Fruit fly (Drosophila melanogaster) whole organism, wandering third instar larva: Measurements from ENCODE around the gene CG34178.

Experiments used
- pan ChIP-seq: fragments of >200 bp; optimal IDR thresholded peaks from 2 replicates; lab custom pipeline; 2017
- tai ChIP-seq: sonication (Bioruptor generic); optimal IDR thresholded peaks from 2 replicates; lab custom pipeline; 2016; ENCODE audit warnings: missing biosample characterization, missing genetic modification characterization

DNA sequence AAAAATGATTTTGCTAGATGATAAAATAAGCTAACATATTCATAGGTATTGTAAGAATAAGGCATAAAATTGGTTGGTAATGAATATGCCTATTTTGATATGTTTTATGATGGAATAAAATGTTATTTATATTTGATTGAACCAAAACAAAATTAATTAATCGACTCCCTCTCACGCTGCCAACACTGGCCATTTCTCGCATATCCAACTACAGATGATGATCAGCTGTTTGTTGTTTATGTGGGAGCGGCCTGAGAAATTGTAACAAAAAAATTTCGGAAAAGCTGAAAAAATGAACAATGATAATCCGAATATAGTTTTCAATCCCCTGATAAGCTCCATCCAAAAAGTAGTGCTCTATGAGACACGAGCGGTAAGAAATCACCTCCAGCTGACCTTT, 31.2 kb downstream of the CG34178 start, which contains the start of gene FIG4:
- TF ChIP-seq tai (no peak), pan (lab: Kevin White, UChicago) (no peak)
